Fruit fly (Drosophila melanogaster): ENCODE measurements around the gene CG17271.

The CG17271 gene

DNA sequence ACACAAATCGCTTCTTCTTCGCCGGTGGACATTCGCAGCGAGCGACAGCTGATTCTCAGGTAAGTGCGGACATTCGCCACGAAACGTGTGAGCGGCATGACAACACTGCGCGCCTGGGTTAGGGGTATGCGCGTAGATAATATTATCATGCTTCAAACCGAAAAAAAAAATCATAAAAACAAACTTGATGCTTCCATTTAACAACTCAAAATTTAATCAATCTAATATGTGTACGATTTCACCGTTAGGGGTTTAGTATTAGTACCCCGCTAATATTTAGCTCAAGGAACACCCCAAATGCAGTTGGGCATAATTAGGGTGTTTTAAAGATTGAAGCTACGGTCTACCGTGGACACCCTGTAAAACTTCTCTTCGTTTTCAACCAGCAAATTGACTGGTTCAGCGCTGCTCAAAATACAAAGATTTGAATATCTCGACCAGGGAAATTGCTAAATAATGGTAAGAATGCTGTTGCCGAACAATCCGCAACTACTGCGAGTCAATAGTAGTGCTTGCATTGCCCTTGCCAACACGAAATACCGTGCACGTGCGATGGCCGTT, at the start of gene CG17271, which contains the start of gene RpS20:
TSS of gene CG17271 (minus strand) at position 34 of the 561 bp plus-strand sequence.
TSS of gene RpS20 (plus strand) at position 367 of the 561 bp plus-strand sequence.
- TF ChIP-seq CTCF (optimal IDR thresholded peaks at IDR 0.05) (peak; percentile 23 to 49), CG8478 (optimal IDR thresholded peaks at IDR 0.05) (no peak)

DNA sequence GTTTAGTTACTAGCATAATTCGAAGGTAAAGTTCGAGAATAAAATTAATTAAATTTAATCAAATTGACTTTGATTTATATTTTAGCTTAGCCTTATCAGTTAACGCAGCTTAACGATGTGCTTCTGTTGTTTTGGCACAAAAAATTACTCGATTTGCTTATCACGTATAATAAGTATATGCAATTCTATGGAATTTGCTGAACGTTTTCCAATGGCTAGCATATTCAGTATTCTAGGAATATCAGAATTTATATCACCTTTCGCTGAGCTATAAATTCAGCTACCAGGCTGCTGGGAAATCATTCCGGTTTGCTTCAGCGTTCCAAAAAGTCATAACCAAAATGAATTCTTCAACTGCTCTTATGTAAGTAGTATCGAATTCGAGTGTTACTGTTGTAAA, 49.1 kb upstream of the CG17271 start, which contains the start of gene TotA:
TSS of gene TotA (plus strand) at position 301 of the 400 bp plus-strand sequence.
- TF ChIP-seq CTCF (optimal IDR thresholded peaks at IDR 0.05) (no peak), CG8478 (optimal IDR thresholded peaks at IDR 0.05) (no peak)

DNA sequence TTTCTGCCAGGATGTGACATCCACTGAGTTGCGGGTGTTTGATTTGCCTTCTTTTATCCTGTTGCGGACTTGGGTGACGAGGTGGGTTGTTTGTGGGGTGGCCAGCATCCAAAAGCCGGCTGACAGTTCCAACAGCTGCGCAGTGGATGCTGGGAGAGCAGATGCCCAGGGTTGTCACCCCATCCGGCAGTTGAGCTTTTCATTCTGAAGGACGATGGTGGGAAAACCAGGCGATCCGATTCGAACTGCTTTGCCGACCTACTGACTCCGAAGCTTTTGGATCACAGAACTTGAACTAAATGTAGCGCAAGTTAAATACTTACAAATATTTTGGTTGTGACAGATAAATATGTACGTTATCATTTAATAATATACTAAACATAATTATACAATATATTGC, 44.6 kb upstream of the CG17271 start, which contains the start of gene KaiR1D:
TSS of gene KaiR1D (minus strand) at position 28 of the 400 bp plus-strand sequence.
- TF ChIP-seq CTCF (optimal IDR thresholded peaks at IDR 0.05) = no peak
- TF ChIP-seq CG8478 (optimal IDR thresholded peaks at IDR 0.05) = no peak

DNA sequence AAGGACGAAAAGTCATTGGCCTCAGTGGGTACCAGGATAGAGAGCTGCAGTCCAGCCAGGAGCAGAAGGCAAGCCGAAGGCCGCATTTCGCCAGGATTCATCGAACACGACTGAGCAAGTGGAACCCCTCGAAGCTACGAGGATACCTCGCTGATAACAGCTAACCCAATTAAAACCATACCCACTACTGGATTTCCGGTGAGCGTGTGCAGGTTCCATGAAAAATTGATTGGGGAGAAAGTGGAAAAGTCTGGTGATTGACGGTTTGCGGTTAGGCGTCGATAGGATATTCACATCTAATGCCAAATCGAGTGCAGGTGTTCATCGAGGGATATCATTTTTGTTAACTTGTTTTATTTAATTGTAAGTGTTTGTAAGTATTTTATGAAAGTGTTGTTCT, 38.2 kb upstream of the CG17271 start, which contains the start of gene Ir93a:
TSS of gene Ir93a (minus strand) at position 101 of the 400 bp plus-strand sequence.
- TF ChIP-seq CG8478 (optimal IDR thresholded peaks at IDR 0.05) = no peak
- TF ChIP-seq CTCF (optimal IDR thresholded peaks at IDR 0.05) = no peak

DNA sequence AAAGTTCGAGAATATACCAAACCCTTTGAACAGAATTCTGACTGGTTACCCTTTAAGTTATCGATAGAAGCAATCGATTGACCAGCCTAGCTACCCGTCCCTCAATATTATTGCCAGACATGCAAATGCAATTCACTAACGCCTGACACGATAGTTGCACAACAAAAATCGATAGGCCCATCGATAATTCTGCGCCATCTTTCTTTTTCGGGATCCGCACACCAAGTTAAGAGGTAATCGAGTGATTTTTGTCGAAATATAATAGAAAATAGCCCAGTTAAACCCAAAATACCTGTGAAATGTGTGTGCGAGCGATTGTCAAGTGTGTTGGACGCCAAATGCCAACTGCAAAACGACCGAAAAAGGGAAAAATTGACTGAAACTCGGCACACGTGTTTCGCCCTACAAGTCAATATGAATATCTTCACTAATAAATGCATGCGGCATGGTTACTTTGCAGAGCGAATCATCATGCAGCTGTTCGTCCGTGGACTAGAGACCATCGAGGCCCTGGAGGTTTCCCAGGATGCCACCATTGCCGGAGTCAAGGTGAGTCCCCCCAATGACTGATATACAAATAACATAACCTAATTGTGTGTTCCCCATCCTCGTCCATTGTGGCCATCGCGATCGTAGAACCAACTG, 28.9 kb upstream of the CG17271 start, which contains the start of gene RpS30:
TSS of gene RpS30 (plus strand) at position 122 of the 645 bp plus-strand sequence.
- TF ChIP-seq CTCF (optimal IDR thresholded peaks at IDR 0.05) (peak; percentile 39 to 41), CG8478 (optimal IDR thresholded peaks at IDR 0.05) (no peak)

DNA sequence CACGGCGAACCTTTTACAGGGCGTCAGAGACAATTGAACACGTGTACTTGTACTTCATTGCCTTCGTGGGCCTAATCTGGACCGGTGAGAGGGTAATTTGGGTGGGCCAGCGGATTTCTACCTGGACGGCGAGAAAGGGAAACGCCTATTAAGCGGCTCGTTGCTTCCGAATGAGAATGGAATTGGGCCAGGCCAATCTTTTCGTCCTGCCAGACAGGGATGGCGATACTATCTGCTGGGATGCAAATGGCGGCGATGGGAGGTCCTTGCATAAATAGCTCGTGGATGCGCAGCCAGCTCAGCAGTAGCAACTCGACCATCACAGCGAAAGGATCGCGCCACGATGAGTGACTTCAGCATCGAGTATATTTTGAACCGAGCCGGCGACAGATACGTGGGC, 25.1 kb upstream of the CG17271 start, which contains the start of gene CG15696:
TSS of gene CG15696 (plus strand) at position 301 of the 400 bp plus-strand sequence.
- TF ChIP-seq CG8478 (optimal IDR thresholded peaks at IDR 0.05) (no peak), CTCF (optimal IDR thresholded peaks at IDR 0.05) (no peak)

DNA sequence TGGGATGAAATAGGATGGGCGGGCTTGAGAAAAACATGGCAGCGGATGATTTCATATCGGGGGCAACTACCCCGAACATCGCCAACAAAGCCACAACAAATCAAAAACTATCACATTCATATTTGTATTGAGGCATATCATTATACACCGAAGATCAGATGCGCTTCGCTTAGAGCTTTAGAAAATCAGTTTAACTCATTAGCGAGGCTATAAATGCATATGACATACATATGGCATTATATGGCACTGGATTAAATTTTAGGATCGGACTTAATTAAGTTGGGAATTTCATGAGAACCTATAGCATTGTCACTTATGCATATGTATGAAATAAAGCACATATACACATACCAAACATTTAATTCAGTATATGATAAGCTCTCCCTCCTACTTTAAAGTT, 24.7 kb upstream of the CG17271 start:
- TF ChIP-seq CG8478 (optimal IDR thresholded peaks at IDR 0.05) (no peak), CTCF (optimal IDR thresholded peaks at IDR 0.05) (no peak)

DNA sequence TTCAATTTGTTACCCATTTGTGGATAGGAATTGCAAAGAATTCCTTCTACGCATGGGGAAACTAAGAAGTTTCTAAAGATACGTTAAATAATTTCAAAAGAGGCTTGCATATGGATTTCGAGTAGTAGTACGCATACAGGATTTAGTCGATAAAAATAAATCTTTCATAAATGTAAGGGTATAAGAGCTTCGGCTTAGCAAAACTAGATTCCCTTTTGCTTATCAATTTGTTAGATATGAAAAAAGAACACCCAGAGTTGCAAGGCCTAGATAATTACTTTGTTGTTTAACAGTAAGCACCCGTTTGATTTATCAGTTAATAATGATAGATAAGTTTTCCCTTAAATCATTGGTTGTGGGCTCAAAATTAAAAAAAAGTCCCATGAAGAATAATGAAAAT, 23.8 kb upstream of the CG17271 start:
- TF ChIP-seq CG8478 (optimal IDR thresholded peaks at IDR 0.05) = no peak
- no peak for TF ChIP-seq CTCF (optimal IDR thresholded peaks at IDR 0.05)

DNA sequence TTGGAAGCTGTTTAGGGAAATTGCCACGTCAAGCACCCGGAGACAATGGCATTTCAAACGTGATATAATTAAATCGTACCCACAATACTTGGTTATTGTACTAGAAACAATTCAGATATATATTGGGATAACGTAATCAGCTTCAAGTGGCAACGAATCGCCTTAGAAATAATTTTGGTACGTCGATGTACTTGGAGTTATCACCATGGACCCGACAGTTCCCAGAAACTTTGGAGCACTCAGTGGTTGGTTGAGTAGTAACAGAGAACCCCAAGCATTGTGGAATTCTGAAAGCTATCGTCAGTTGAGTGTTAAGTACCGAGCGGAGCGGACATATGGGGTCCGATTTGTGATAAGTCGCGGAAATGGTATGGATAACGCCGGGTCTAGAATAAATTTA, 20.2 kb upstream of the CG17271 start, which contains the start of gene CG15695:
TSS of gene CG15695 (plus strand) at position 301 of the 400 bp plus-strand sequence.
- TF ChIP-seq CG8478 (optimal IDR thresholded peaks at IDR 0.05) (no peak), CTCF (optimal IDR thresholded peaks at IDR 0.05) (no peak)

DNA sequence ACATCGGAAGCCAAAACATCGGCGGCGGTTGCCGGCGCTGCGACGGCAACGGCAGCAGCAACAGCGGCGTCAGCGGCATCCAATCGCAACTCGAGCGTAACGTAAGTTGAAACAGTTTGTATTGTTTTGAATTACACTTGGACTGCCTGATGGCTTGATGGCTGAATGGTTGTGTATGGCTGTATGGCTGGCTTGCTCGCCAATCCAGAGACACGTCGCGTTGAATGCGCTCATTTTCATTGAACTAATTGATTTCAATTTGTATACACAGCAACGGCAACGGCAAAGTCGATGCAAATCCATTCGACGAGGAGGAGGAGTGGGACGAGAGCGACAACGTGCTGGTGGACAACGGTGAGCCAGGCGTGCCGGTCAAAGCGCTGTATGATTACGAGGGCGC, 17.1 kb upstream of the CG17271 start:
- no peak for TF ChIP-seq CG8478 (optimal IDR thresholded peaks at IDR 0.05)
- TF ChIP-seq CTCF (optimal IDR thresholded peaks at IDR 0.05) = no peak

DNA sequence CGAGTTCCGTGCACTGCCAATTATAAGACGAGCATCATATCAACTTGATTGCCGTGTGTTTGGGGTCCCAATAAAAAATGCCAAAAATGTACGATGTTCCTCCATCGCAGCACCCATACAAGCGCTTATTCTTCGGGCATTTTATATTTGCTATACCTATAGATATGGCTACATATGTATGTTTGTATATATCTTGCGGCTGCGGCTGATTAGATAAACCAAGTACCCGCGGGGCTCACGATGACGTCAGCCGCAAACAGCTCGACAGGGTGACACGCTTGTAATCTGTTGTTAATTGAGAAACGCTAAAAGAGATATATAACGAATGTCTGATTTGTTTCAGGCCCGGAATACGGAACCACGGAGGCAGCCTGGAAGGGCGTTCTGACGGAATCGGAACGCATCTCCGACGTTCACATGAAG, 15.6 kb upstream of the CG17271 start:
- TF ChIP-seq CTCF (optimal IDR thresholded peaks at IDR 0.05) (no peak), CG8478 (optimal IDR thresholded peaks at IDR 0.05) (no peak)

DNA sequence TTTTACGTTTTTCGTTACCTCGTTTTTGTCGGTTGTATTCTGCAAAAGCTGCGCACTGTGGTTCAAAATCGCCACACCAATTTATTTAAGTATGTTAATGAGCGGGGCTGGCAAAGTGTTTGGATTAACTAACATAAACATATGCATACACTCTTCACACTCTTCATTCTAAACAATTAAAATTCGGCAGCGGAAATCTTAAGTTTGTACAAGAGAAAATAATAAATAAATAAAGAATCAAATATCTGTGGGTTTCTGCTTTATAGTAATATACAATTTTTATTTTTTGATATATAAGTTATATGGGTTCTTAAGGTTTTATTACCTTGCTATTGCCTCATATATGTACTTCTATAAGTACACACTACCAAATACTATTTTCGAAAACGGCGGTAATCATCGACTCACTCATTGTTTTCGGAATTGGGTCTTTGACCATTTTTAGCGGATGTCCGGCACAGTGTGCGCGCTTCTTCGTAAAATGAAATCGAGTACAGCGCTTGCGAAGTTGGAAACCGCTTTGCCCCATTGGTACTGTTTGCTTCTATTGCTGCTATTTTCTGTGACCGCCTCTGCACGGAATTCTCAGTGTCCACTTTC, 14.7 kb upstream of the CG17271 start:
- TF ChIP-seq CTCF (optimal IDR thresholded peaks at IDR 0.05) (no peak), CG8478 (optimal IDR thresholded peaks at IDR 0.05) (no peak)

DNA sequence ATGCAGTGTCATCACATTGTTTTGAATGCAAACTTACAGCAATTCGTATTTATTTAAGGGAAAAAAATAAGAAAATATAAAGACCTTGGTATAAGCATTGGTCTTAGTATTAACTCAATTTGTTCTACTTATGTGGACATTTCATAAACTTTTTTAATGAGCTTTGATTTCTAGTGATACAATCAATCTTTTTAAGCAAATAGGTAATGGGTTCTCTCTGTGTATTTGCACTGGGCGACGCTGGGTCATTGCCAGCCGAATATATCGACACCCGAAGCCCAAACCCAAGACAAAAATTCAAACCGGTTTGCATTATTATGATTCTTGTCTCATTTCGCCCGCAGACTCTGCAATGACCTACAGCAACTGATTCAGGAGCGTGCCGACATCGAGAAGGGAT, 13.9 kb upstream of the CG17271 start:
- no peak for TF ChIP-seq CTCF (optimal IDR thresholded peaks at IDR 0.05)
- no peak for TF ChIP-seq CG8478 (optimal IDR thresholded peaks at IDR 0.05)

DNA sequence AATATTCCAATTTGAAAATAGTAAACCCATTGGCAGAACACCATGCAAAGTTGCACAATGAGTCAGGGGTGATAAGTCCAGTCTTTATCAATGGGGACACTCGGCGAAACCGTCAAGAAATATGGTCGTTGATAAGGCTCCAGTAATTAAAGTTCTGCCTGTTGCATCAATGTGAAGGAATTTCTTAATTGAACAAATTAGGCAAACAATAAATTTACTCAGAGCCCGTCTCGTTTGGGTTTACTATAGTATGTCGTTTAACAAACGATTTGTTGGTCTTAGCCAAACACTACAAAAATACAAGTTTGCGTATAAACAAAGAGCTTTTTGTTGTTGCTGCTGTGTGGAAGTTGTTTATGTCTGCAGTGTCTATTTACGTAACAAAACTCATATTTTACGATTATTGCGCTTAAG, 13.1 kb upstream of the CG17271 start:
- TF ChIP-seq CG8478 (optimal IDR thresholded peaks at IDR 0.05) (no peak), CTCF (optimal IDR thresholded peaks at IDR 0.05) (no peak)

DNA sequence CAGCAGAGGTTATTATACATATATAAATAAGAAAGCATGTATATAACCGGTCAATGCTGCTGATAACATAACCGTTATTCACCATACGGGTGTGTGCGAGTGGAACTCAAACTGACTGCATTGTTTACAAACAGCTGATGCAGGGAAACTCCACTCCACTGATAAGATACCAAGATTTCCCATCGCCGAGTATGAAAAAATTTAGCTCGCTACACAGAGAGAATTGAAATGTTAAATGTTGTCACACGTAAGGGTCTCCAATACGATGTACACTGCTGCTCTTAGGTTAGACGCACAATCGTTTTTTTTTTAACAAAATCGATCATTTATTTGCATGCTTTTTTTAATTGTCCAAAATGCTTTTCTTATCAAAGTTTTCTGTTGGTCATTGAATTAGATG, 12.0 kb upstream of the CG17271 start:
- no peak for TF ChIP-seq CG8478 (optimal IDR thresholded peaks at IDR 0.05)
- no peak for TF ChIP-seq CTCF (optimal IDR thresholded peaks at IDR 0.05)
